Worm (Caenorhabditis elegans) whole organism, young adult: Measurements from ENCODE around the gene ceh-32.

Experiments used
- lsy-27 ChIP-seq: sonication (generic microtip); optimal IDR thresholded peaks from 2 replicates; lab custom pipeline; 2017; ENCODE audit warnings: missing genetic modification characterization, mild to moderate bottlenecking, missing compliant biosample characterization, antibody characterized with exemption, missing genotype, borderline replicate concordance; ENCODE audit not compliant: insufficient read depth
- repo-1 ChIP-seq: sonication (generic microtip); optimal IDR thresholded peaks from 2 replicates; lab custom pipeline; 2017; ENCODE audit warnings: mild to moderate bottlenecking, missing genetic modification characterization, missing compliant biosample characterization

DNA sequence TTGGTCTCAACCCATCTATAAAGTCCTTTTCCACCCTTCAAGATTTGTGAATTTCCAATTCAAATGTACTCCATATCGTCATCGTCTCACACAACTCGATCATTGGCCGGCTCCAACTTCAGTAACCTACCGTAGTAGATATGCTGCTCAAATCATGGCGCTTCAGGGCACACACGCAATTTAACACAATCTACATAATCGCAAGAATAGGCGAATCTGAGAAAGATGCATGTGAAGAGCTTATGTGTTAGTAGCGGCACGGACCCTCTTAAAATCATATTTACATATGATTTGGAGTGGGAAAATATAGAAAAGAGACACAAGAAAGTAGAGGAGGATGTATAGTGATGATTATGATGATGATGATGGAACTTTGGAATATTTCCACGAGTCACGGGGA is 6.6 kb upstream of the ceh-32 start:
- TF ChIP-seq lsy-27 (tag; lab: Kevin White, UChicago) (no peak), repo-1 (no peak)
